Fruit fly (Drosophila melanogaster) whole organism, embryonic: ENCODE results near the gene Nup37.

Source experiments
- CG10209 ChIP-seq: fragments of 200-800 bp; sonication (Bioruptor generic); optimal IDR thresholded peaks from 3 replicates; lab custom pipeline; 2017; ENCODE audit warnings: missing biosample characterization, mild to moderate bottlenecking, missing genetic modification characterization, missing genetic modification reagents
- CG1024 ChIP-seq: fragments of 200-800 bp; sonication (Bioruptor generic); IDR thresholded peaks from 2 replicates; pipeline ENCODE4 v1.3.6; 2022; ENCODE audit warnings: missing biosample characterization, missing genetic modification characterization
- CG11504 ChIP-seq: fragments of 200-800 bp; sonication (Bioruptor generic); optimal IDR thresholded peaks from 3 replicates; lab custom pipeline; 2019; ENCODE audit warnings: missing biosample characterization, mild to moderate bottlenecking, missing genetic modification characterization, moderate library complexity
- CG11696 ChIP-seq: fragments of 200-800 bp; sonication (Bioruptor generic); IDR thresholded peaks from 2 replicates; pipeline ENCODE4 v1.3.6; 2022; ENCODE audit warnings: missing biosample characterization, missing genetic modification characterization
- CG13775 ChIP-seq: fragments of 200-800 bp; sonication (Bioruptor generic); optimal IDR thresholded peaks from 3 replicates; lab custom pipeline; 2017; ENCODE audit warnings: missing biosample characterization, mild to moderate bottlenecking, missing genetic modification characterization
- CG14860 ChIP-seq: fragments of 200-800 bp; sonication (Bioruptor generic); IDR thresholded peaks from 3 replicates; pipeline ENCODE4 v1.3.6; 2022; ENCODE audit warnings: missing biosample characterization, missing genetic modification characterization; ENCODE audit not compliant: partially characterized antibody
- CG14965 ChIP-seq: fragments of 200-800 bp; sonication (Bioruptor generic); optimal IDR thresholded peaks from 2 replicates; lab custom pipeline; 2016; ENCODE audit warnings: missing biosample characterization, missing genetic modification characterization, borderline replicate concordance
- CG18619 ChIP-seq: fragments of 200-800 bp; sonication (Bioruptor generic); optimal IDR thresholded peaks from 3 replicates; lab custom pipeline; 2017; ENCODE audit warnings: missing biosample characterization, mild to moderate bottlenecking, missing genetic modification characterization
- CG3065 ChIP-seq: fragments of 200-800 bp; sonication (Bioruptor generic); optimal IDR thresholded peaks from 2 replicates; lab custom pipeline; 2016; ENCODE audit warnings: missing biosample characterization, missing genetic modification characterization
- CG32767 ChIP-seq: fragments of 200-800 bp; sonication (Bioruptor generic); IDR thresholded peaks from 2 replicates; pipeline ENCODE4 v1.3.6; 2022; ENCODE audit warnings: missing biosample characterization, missing genetic modification characterization
- CG4617 ChIP-seq: fragments of 200-800 bp; sonication (Bioruptor generic); optimal IDR thresholded peaks from 3 replicates; lab custom pipeline; 2016; ENCODE audit warnings: missing biosample characterization, missing genetic modification characterization, borderline replicate concordance
- CG4707 ChIP-seq: fragments of 200-800 bp; sonication (Bioruptor generic); optimal IDR thresholded peaks from 2 replicates; lab custom pipeline; 2018; ENCODE audit warnings: missing biosample characterization, mild to moderate bottlenecking, missing genetic modification characterization, moderate library complexity
- CG4820 ChIP-seq: fragments of 200-800 bp; sonication (Bioruptor generic); optimal IDR thresholded peaks from 3 replicates; lab custom pipeline; 2016; ENCODE audit warnings: missing biosample characterization, missing genetic modification characterization
- CG8478 ChIP-seq: fragments of >200 bp; optimal IDR thresholded peaks from 2 replicates; lab custom pipeline; 2018
- Deaf1 ChIP-seq: fragments of 200-800 bp; optimal IDR thresholded peaks from 3 replicates; lab custom pipeline; 2019; ENCODE audit warnings: missing biosample characterization, mild to moderate bottlenecking, missing genetic modification characterization, moderate library complexity
- Dll ChIP-seq: fragments of 200-800 bp; sonication (Bioruptor generic); IDR thresholded peaks from 4 replicates; pipeline ENCODE4 v1.3.6; 2022; ENCODE audit warnings: missing biosample characterization, missing genetic modification characterization; ENCODE audit not compliant: partially characterized antibody
- Drgx ChIP-seq: fragments of 200-800 bp; sonication (Bioruptor generic); IDR thresholded peaks from 2 replicates; pipeline ENCODE4 v1.3.6; 2022; ENCODE audit warnings: missing biosample characterization, missing genetic modification characterization
- Fer1 ChIP-seq: fragments of 200-800 bp; sonication (Bioruptor generic); optimal IDR thresholded peaks from 2 replicates; lab custom pipeline; 2017; ENCODE audit warnings: missing biosample characterization, mild to moderate bottlenecking, missing genetic modification characterization
- HHEX ChIP-seq: fragments of 200-800 bp; sonication (Bioruptor generic); optimal IDR thresholded peaks from 3 replicates; lab custom pipeline; 2017; ENCODE audit warnings: missing biosample characterization, mild to moderate bottlenecking, missing genetic modification characterization, missing genetic modification reagents
- HmgZ ChIP-seq: fragments of 200-800 bp; sonication (Bioruptor generic); optimal IDR thresholded peaks from 2 replicates; lab custom pipeline; 2018; ENCODE audit warnings: missing biosample characterization, mild to moderate bottlenecking, missing genetic modification characterization
- Mad ChIP-seq: fragments of 200-800 bp; sonication (Bioruptor generic); optimal IDR thresholded peaks from 2 replicates; lab custom pipeline; 2016; ENCODE audit warnings: missing biosample characterization, missing genetic modification characterization
- Oli ChIP-seq: fragments of 200-800 bp; sonication (Bioruptor generic); optimal IDR thresholded peaks from 2 replicates; lab custom pipeline; 2018; ENCODE audit warnings: missing biosample characterization, mild to moderate bottlenecking, missing genetic modification characterization, moderate library complexity
- Rfx ChIP-seq: fragments of 200-800 bp; sonication (Bioruptor generic); IDR thresholded peaks from 2 replicates; pipeline ENCODE4 v1.3.6; 2022; ENCODE audit warnings: missing biosample characterization, missing genetic modification characterization
- Spps ChIP-seq: fragments of 200-800 bp; sonication (Bioruptor generic); optimal IDR thresholded peaks from 2 replicates; lab custom pipeline; 2018; ENCODE audit warnings: missing biosample characterization, mild to moderate bottlenecking, missing genetic modification characterization
- Taf1 ChIP-seq: fragments of 200-800 bp; sonication (Bioruptor generic); IDR thresholded peaks from 2 replicates; pipeline ENCODE4 v1.3.6; 2022; ENCODE audit warnings: missing biosample characterization, missing genetic modification characterization
- Xbp1 ChIP-seq: fragments of 200-800 bp; sonication (Bioruptor generic); optimal IDR thresholded peaks from 3 replicates; lab custom pipeline; 2016; ENCODE audit warnings: missing biosample characterization, mild to moderate bottlenecking, missing genetic modification characterization
- amos ChIP-seq: fragments of 200-800 bp; sonication (Bioruptor generic); IDR thresholded peaks from 2 replicates; pipeline ENCODE4 v1.3.6; 2022; ENCODE audit warnings: missing biosample characterization, missing genetic modification characterization; ENCODE audit not compliant: partially characterized antibody
- ase ChIP-seq: fragments of 200-800 bp; sonication (Bioruptor generic); IDR thresholded peaks from 3 replicates; pipeline ENCODE4 v1.3.6; 2022; ENCODE audit warnings: missing biosample characterization, missing genetic modification characterization
- cwo ChIP-seq: fragments of 200-800 bp; sonication (Bioruptor generic); optimal IDR thresholded peaks from 3 replicates; lab custom pipeline; 2017; ENCODE audit warnings: missing biosample characterization, missing genetic modification characterization, mild to moderate bottlenecking, moderate library complexity, missing genetic modification reagents
- dimm ChIP-seq: fragments of 200-800 bp; sonication (Bioruptor generic); IDR thresholded peaks from 2 replicates; pipeline ENCODE4 v1.3.6; 2022; ENCODE audit warnings: missing biosample characterization, missing genetic modification characterization
- dm ChIP-seq: fragments of 200-800 bp; sonication (Bioruptor generic); optimal IDR thresholded peaks from 3 replicates; lab custom pipeline; 2016; ENCODE audit warnings: missing biosample characterization, missing genetic modification characterization
- en ChIP-seq: fragments of 200-800 bp; sonication (Bioruptor generic); optimal IDR thresholded peaks from 2 replicates; lab custom pipeline; 2016; ENCODE audit warnings: missing biosample characterization, missing genetic modification characterization
- exex ChIP-seq: fragments of 200-800 bp; sonication (Bioruptor generic); optimal IDR thresholded peaks from 4 replicates; lab custom pipeline; 2018; ENCODE audit warnings: missing biosample characterization, mild to moderate bottlenecking, missing genetic modification characterization, moderate library complexity
- eyg ChIP-seq: fragments of 200-800 bp; sonication (Bioruptor generic); optimal IDR thresholded peaks from 3 replicates; lab custom pipeline; 2016; ENCODE audit warnings: missing biosample characterization, missing genetic modification characterization
- fd102C ChIP-seq: fragments of 200-800 bp; sonication (Bioruptor generic); optimal IDR thresholded peaks from 2 replicates; lab custom pipeline; 2018; ENCODE audit warnings: missing biosample characterization, mild to moderate bottlenecking, missing genetic modification characterization, moderate library complexity
- gfzf ChIP-seq: fragments of 200-800 bp; sonication (Bioruptor generic); optimal IDR thresholded peaks from 2 replicates; lab custom pipeline; 2016; ENCODE audit warnings: missing biosample characterization, mild to moderate bottlenecking, missing genetic modification characterization, moderate library complexity
- grau ChIP-seq: fragments of 200-800 bp; optimal IDR thresholded peaks from 3 replicates; lab custom pipeline; 2019; ENCODE audit warnings: missing biosample characterization, mild to moderate bottlenecking, missing genetic modification characterization, moderate library complexity
- gro ChIP-seq: fragments of 200-800 bp; sonication (Bioruptor generic); optimal IDR thresholded peaks from 2 replicates; lab custom pipeline; 2016; ENCODE audit warnings: missing biosample characterization, missing genetic modification characterization
- gsb ChIP-seq: fragments of 200-800 bp; sonication (Bioruptor generic); IDR thresholded peaks from 2 replicates; pipeline ENCODE4 v1.3.6; 2022; ENCODE audit warnings: missing biosample characterization, missing genetic modification characterization
- gsb-n ChIP-seq: fragments of 200-800 bp; sonication (Bioruptor generic); optimal IDR thresholded peaks from 3 replicates; lab custom pipeline; 2018; ENCODE audit warnings: missing biosample characterization, mild to moderate bottlenecking, missing genetic modification characterization
- h ChIP-seq: fragments of >200 bp; optimal IDR thresholded peaks from 2 replicates; lab custom pipeline; 2017
- kah ChIP-seq: fragments of 200-800 bp; sonication (Bioruptor generic); optimal IDR thresholded peaks from 2 replicates; lab custom pipeline; 2018; ENCODE audit warnings: missing biosample characterization, mild to moderate bottlenecking, missing genetic modification characterization
- klu ChIP-seq: fragments of 200-800 bp; sonication (Bioruptor generic); IDR thresholded peaks from 2 replicates; pipeline ENCODE4 v1.3.6; 2022; ENCODE audit warnings: missing biosample characterization, missing genetic modification characterization
- maf-S ChIP-seq: fragments of 200-800 bp; sonication (Bioruptor generic); optimal IDR thresholded peaks from 2 replicates; lab custom pipeline; 2016; ENCODE audit warnings: missing biosample characterization, missing genetic modification characterization
- nerfin-2 ChIP-seq: fragments of 200-800 bp; sonication (Bioruptor generic); IDR thresholded peaks from 2 replicates; pipeline ENCODE4 v1.3.6; 2022; ENCODE audit warnings: missing biosample characterization, missing genetic modification characterization; ENCODE audit not compliant: partially characterized antibody
- nmo ChIP-seq: fragments of 200-800 bp; sonication (Bioruptor generic); optimal IDR thresholded peaks from 2 replicates; lab custom pipeline; 2018; ENCODE audit warnings: missing biosample characterization, mild to moderate bottlenecking, missing genetic modification characterization, moderate library complexity
- phol ChIP-seq: fragments of 200-800 bp; sonication (Bioruptor generic); optimal IDR thresholded peaks from 3 replicates; lab custom pipeline; 2018; ENCODE audit warnings: missing biosample characterization, mild to moderate bottlenecking, missing genetic modification characterization, moderate library complexity
- sisA ChIP-seq: fragments of 200-800 bp; sonication (Bioruptor generic); IDR thresholded peaks from 2 replicates; pipeline ENCODE4 v1.3.6; 2022; ENCODE audit warnings: missing biosample characterization, missing genetic modification characterization
- sr ChIP-seq: fragments of 200-800 bp; sonication (Bioruptor generic); IDR thresholded peaks from 3 replicates; pipeline ENCODE4 v1.3.6; 2022; ENCODE audit warnings: missing biosample characterization, missing genetic modification characterization
- stwl ChIP-seq: fragments of 200-800 bp; sonication (Bioruptor generic); optimal IDR thresholded peaks from 3 replicates; lab custom pipeline; 2018; ENCODE audit warnings: missing biosample characterization, mild to moderate bottlenecking, missing genetic modification characterization, moderate library complexity
- tio ChIP-seq: fragments of 200-800 bp; sonication (Bioruptor generic); optimal IDR thresholded peaks from 2 replicates; lab custom pipeline; 2017; ENCODE audit warnings: missing biosample characterization, missing genetic modification characterization, inconsistent platforms

The Nup37 gene

dm6 chr3R:25221203-25221807, 26.2 kb upstream of the Nup37 start, which contains the start of gene Alg9 (continued):
- TF ChIP-seq h (lab: Kevin White, UChicago) (no peak), eyg (GFP tag; lab: Kevin White, UChicago) (no peak), en (GFP tag; lab: Kevin White, UChicago) (no peak), CG14860 (peak; percentile 84), phol (tag; lab: Kevin White, UChicago) (peak; percentile 33), gro (GFP tag; lab: Kevin White, UChicago) (no peak), sisA (GFP tag; lab: Robert Waterston, UW) (no peak), CG8478 (lab: Kevin White, UChicago) (no peak), HmgZ (tag; lab: Kevin White, UChicago) (peak; percentile 44), Spps (tag; lab: Kevin White, UChicago) (no peak), cwo (GFP tag; lab: Kevin White, UChicago) (no peak), dimm (no peak), CG10209 (GFP tag; lab: Kevin White, UChicago) (no peak), CG11504 (no peak), Xbp1 (GFP tag; lab: Kevin White, UChicago) (peak; percentile 8), CG4707 (GFP tag; lab: Kevin White, UChicago) (no peak), nerfin-2 (GFP tag; lab: Robert Waterston, UW) (peak; percentile 93), HHEX (GFP tag; lab: Kevin White, UChicago) (no peak), Dll (GFP tag; lab: Robert Waterston, UW) (peak; percentile 89), CG4617 (GFP tag; lab: Kevin White, UChicago) (peak; percentile 41), Fer1 (no peak), sr (no peak), fd102C (GFP tag; lab: Kevin White, UChicago) (no peak), stwl (tag; lab: Kevin White, UChicago) (peak; percentile 93), CG32767 (GFP tag; lab: Robert Waterston, UW) (no peak), Rfx (GFP tag; lab: Robert Waterston, UW) (peak; percentile 34; the same call in 1 of the 2 replicates), exex (tag; lab: Kevin White, UChicago) (no peak), Taf1 (GFP tag; lab: Robert Waterston, UW) (no peak), CG4820 (GFP tag; lab: Kevin White, UChicago) (no peak), grau (tag; lab: Kevin White, UChicago) (no peak), ase (no peak), gfzf (peak; percentile 42), CG14965 (GFP tag; lab: Kevin White, UChicago) (no peak), CG1024 (GFP tag; lab: Robert Waterston, UW) (peak; percentile 62; the same call in 1 of the 2 replicates), Deaf1 (tag; lab: Kevin White, UChicago) (no peak), CG3065 (GFP tag; lab: Kevin White, UChicago) (no peak), kah (GFP tag; lab: Kevin White, UChicago) (no peak), Oli (no peak), tio (no peak), gsb-n (tag; lab: Kevin White, UChicago) (no peak), CG13775 (GFP tag; lab: Kevin White, UChicago) (no peak), amos (peak; percentile 89), gsb (GFP tag; lab: Robert Waterston, UW) (no peak), CG11696 (no peak), nmo (GFP tag; lab: Kevin White, UChicago) (peak; percentile 23), klu (GFP tag; lab: Robert Waterston, UW) (no peak), maf-S (no peak), CG18619 (GFP tag; lab: Kevin White, UChicago) (no peak), Mad (GFP tag; lab: Kevin White, UChicago) (peak; percentile 3), Drgx (GFP tag; lab: Robert Waterston, UW) (no peak), dm (GFP tag; lab: Kevin White, UChicago) (peak; percentile 17)
